Worm (Caenorhabditis elegans) whole organism, L4/young adult: ENCODE results near the gene F44E7.4.
"Not testable (repeated sequence)": the region's sequence is repeated elsewhere in the genome, so short reads cannot be mapped to it uniquely, and the experiment has no call there.

Experiments
- W03F9.2 ChIP-seq: fragments of 150-350 bp; optimal IDR thresholded peaks from 2 replicates; lab custom pipeline; 2014; ENCODE audit warnings: missing biosample characterization, missing genetic modification characterization
- dao-5 ChIP-seq: sonication (generic microtip); optimal IDR thresholded peaks from 2 replicates; lab custom pipeline; 2016; ENCODE audit warnings: missing genotype, missing genetic modification characterization, moderate library complexity, missing compliant biosample characterization
- him-1 ChIP-seq: sonication (generic microtip); optimal IDR thresholded peaks from 2 replicates; lab custom pipeline; 2016; ENCODE audit warnings: missing genotype, missing genetic modification reagents, missing genetic modification characterization, missing compliant biosample characterization

Gene F44E7.4

ce11 chrV:5776941-5777340, at the start of gene F44E7.4:
TSS of gene F44E7.4 (minus strand) at chrV:5776953.
- not testable (repeated sequence) for TF ChIP-seq him-1, dao-5, W03F9.2 (tag; lab: Kevin White, UChicago)

ce11 chrV:5825478-5825877, 48.7 kb upstream of the F44E7.4 start:
- TF ChIP-seq dao-5 (tag; lab: Kevin White, UChicago) (no peak), W03F9.2 (tag; lab: Kevin White, UChicago) (no peak), him-1 (tag; lab: Kevin White, UChicago) (no peak)

- no peak for TF ChIP-seq dao-5 (tag; lab: Kevin White, UChicago)
- no peak for TF ChIP-seq W03F9.2 (tag; lab: Kevin White, UChicago)
- TF ChIP-seq him-1 (tag; lab: Kevin White, UChicago) = no peak
These were observed 46.2 kb upstream of the F44E7.4 start for ce11 chrV:5822968-5823367.

- TF ChIP-seq W03F9.2 (tag; lab: Kevin White, UChicago) (no peak), him-1 (tag; lab: Kevin White, UChicago) (no peak), dao-5 (tag; lab: Kevin White, UChicago) (no peak)
These were observed 44.8 kb upstream of the F44E7.4 start for ce11 chrV:5821451-5822143.

- TF ChIP-seq him-1 (tag; lab: Kevin White, UChicago) (no peak), dao-5 (tag; lab: Kevin White, UChicago) (no peak), W03F9.2 (tag; lab: Kevin White, UChicago) (no peak)
These were observed 43.6 kb upstream of the F44E7.4 start for ce11 chrV:5820401-5820800.

ce11 chrV:5819903-5820302, 43.1 kb upstream of the F44E7.4 start:
- no peak for TF ChIP-seq W03F9.2 (tag; lab: Kevin White, UChicago)
- no peak for TF ChIP-seq dao-5 (tag; lab: Kevin White, UChicago)
- TF ChIP-seq him-1 (tag; lab: Kevin White, UChicago) = no peak

- TF ChIP-seq him-1 (tag; lab: Kevin White, UChicago) (no peak), W03F9.2 (tag; lab: Kevin White, UChicago) (no peak), dao-5 (tag; lab: Kevin White, UChicago) (no peak)
These were observed 39.8 kb upstream of the F44E7.4 start for ce11 chrV:5816470-5817061.

ce11 chrV:5813060-5813659, 36.4 kb upstream of the F44E7.4 start, which contains the start of gene ZC250.4:
TSS of gene ZC250.4 (minus strand) at chrV:5813137.
- TF ChIP-seq W03F9.2 (tag; lab: Kevin White, UChicago) = no peak
- no peak for TF ChIP-seq him-1 (tag; lab: Kevin White, UChicago)
- no peak for TF ChIP-seq dao-5 (tag; lab: Kevin White, UChicago)

- TF ChIP-seq him-1 (tag; lab: Kevin White, UChicago) = no peak
- TF ChIP-seq dao-5 (tag; lab: Kevin White, UChicago) = no peak
- no peak for TF ChIP-seq W03F9.2 (tag; lab: Kevin White, UChicago)
These were observed 28.7 kb upstream of the F44E7.4 start, which contains the start of gene ZC250.5 for ce11 chrV:5805467-5805866. TSS of gene ZC250.5 (plus strand) at chrV:5805767.

- TF ChIP-seq W03F9.2 (tag; lab: Kevin White, UChicago) (no peak), him-1 (tag; lab: Kevin White, UChicago) (no peak), dao-5 (tag; lab: Kevin White, UChicago) (no peak)
These were observed 22.6 kb upstream of the F44E7.4 start, which contains the start of gene cyn-17 for ce11 chrV:5799373-5799772. TSS of gene cyn-17 (plus strand) at chrV:5799673.

ce11 chrV:5798132-5798531, 21.4 kb upstream of the F44E7.4 start, which contains the start of gene nstp-3:
TSS of gene nstp-3 (minus strand) at chrV:5798232.
- TF ChIP-seq him-1 (tag; lab: Kevin White, UChicago) (no peak), dao-5 (tag; lab: Kevin White, UChicago) (no peak), W03F9.2 (tag; lab: Kevin White, UChicago) (no peak)

ce11 chrV:5792031-5792430, 15.3 kb upstream of the F44E7.4 start, which contains the start of gene ZC250.2:
TSS of gene ZC250.2 (plus strand) at chrV:5792331.
- TF ChIP-seq dao-5 (tag; lab: Kevin White, UChicago) (no peak), him-1 (tag; lab: Kevin White, UChicago) (no peak), W03F9.2 (tag; lab: Kevin White, UChicago) (no peak)
